Worm (Caenorhabditis elegans): ENCODE data around the gene Y32G9B.1.
A peak's percentile ranks its signal among the peaks of the same experiment; 100 is the strongest.

Gene Y32G9B.1

DNA sequence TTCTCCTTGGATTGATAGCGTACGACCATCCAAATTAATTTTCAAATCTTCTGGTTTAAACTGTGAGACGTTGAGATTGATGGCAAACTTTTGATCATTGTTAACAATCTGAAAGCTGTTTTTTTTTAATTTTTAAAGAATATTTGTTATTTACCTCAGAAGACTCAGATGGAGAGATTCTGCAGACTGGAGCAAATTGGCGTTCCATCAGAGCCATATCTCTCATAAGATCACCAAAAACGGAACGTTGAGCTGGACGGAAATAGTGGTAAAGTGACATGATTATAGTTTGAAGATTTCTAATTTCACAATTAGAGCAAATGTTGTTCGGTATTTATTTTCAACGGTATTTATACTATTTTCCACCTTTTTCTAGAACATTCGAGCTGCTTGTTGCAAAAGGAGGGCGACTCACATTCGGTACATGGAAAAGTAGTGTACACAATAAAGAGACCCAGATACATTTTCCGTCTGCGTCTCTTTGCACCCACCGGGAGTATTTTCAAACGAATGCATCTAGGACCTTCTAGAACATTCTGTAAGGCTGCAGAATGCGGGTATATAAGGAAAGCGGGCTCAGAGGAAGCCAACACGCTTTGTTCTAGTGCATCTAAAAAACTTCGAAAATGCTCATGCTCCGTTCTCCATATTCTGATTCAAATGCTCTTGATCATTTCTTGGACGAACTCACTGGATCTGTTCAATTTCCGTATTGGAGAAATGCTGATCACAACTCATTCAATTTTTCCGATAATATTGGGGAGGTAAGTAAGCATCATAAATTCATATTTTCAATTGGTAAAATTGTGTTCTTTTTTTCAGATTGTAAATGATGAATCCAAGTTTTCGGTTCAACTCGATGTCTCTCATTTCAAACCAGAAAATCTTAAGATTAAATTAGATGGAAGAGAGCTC is 25.0 kb downstream of the Y32G9B.1 start, which contains the start of the genes hsp-16.2 and hsp-16.41:
hsp-16.2 (minus strand) TSS at position 313 of the 915 bp plus-strand sequence.
hsp-16.41 (plus strand) TSS at position 534 of the 915 bp plus-strand sequence.
- TF ChIP-seq mls-2 (tag; optimal IDR thresholded peaks at IDR 0.05) (peak; percentile 46), lin-13 (tag; optimal IDR thresholded peaks at IDR 0.05) (peak; percentile 84), drap-1 (GFP tag; optimal IDR thresholded peaks at IDR 0.05) (peak; percentile 14), nhr-2 (tag; optimal IDR thresholded peaks at IDR 0.05) (peak; percentile 43), ces-1 (GFP tag; optimal IDR thresholded peaks at IDR 0.05) (peak; percentile 30), elt-3 (tag; optimal IDR thresholded peaks at IDR 0.05) (no peak), mep-1 (tag; optimal IDR thresholded peaks at IDR 0.05) (peak; percentile 1), blmp-1 (tag; optimal IDR thresholded peaks at IDR 0.05) (no peak), ham-2 (GFP tag; optimal IDR thresholded peaks at IDR 0.05) (peak; percentile 48), unc-120 (tag; optimal IDR thresholded peaks at IDR 0.05; ENCODE audit: poor library complexity, severe bottlenecking) (peak; percentile 65), pha-4 (tag; optimal IDR thresholded peaks at IDR 0.05) (peak; percentile 56)

- TF ChIP-seq lin-32 (GFP tag; optimal IDR thresholded peaks at IDR 0.05) (no peak), ces-1 (GFP tag; optimal IDR thresholded peaks at IDR 0.05) (no peak), ham-2 (GFP tag; optimal IDR thresholded peaks at IDR 0.05) (no peak), nhr-76 (tag; optimal IDR thresholded peaks at IDR 0.05) (no peak), lsy-2 (tag; optimal IDR thresholded peaks at IDR 0.05) (no peak), sem-2 (GFP tag; optimal IDR thresholded peaks at IDR 0.05) (no peak), nhr-12 (tag; optimal IDR thresholded peaks at IDR 0.05) (no peak), nhr-2 (tag; optimal IDR thresholded peaks at IDR 0.05) (no peak), mls-2 (tag; optimal IDR thresholded peaks at IDR 0.05) (no peak), nhr-237 (tag; optimal IDR thresholded peaks at IDR 0.05) (no peak), lin-13 (tag; optimal IDR thresholded peaks at IDR 0.05) (no peak)
These were observed 25.8 kb downstream of the Y32G9B.1 start for ce11 chrV:1804034-1804542.

DNA sequence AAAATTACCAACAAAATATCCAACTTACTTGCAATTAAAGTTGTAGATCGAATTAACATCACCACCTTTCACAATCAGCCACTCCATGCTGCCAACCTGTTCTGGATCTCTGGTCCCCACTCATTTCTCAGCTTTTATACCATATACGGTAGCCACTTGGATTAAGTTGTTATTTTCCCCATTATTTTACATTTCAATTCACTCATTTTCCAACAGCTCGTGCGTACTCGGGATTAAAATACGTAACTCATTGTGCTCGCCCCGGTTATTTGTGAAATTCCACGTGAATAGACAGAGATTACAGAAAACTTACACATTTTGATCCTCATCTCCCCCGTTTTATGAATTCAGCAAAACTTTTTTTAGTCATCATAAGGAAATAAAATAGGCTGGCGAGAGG is 26.8 kb downstream of the Y32G9B.1 start, which contains the start of gene srt-41:
srt-41 (minus strand) TSS at position 101 of the 400 bp plus-strand sequence.
- no peak for TF ChIP-seq mab-5 (tag; optimal IDR thresholded peaks at IDR 0.05)
- TF ChIP-seq M03D4.4 (tag; optimal IDR thresholded peaks at IDR 0.05), result no peak
- no peak for TF ChIP-seq zip-8 (tag; optimal IDR thresholded peaks at IDR 0.05)

ce11 chrV:1797900-1798299 is 32.0 kb downstream of the Y32G9B.1 start, which contains the start of gene F36H9.10:
Gene F36H9.10, plus strand, starts transcription at chrV:1798200.
- TF ChIP-seq cnd-1 (tag; optimal IDR thresholded peaks at IDR 0.05) (no peak), mep-1 (tag; optimal IDR thresholded peaks at IDR 0.05) (no peak), M03D4.4 (tag; optimal IDR thresholded peaks at IDR 0.05) (no peak), unc-62 (GFP tag; optimal IDR thresholded peaks at IDR 0.05) (no peak), mab-5 (tag; optimal IDR thresholded peaks at IDR 0.05) (no peak), lsy-2 (tag; optimal IDR thresholded peaks at IDR 0.05) (no peak), ceh-83 (GFP tag; optimal IDR thresholded peaks at IDR 0.05) (no peak)

- TF ChIP-seq nhr-2 (tag; optimal IDR thresholded peaks at IDR 0.05), result no peak
These were observed 35.7 kb downstream of the Y32G9B.1 start, which contains the start of gene F36H9.1 for ce11 chrV:1794218-1794617. Gene F36H9.1, plus strand, starts transcription at chrV:1794518.

DNA sequence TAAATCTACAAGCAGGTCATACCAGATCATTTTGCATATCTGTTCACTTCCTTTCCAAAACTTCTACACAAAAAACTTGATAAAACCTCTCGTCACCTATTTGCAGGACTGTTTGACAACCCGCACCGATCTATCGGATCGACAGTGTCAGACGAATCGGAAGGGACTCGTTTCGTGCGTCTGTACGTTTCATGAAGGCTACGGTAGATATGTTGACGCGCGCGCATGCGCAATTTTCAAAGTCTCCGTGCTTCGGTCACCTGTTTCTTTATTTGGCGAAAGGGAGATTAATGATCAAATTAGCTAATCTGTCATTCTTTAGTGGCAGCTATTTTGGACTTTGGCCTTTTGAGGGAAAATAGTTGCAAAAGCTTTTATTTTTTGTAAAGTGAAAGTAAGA is 40.4 kb downstream of the Y32G9B.1 start:
- TF ChIP-seq unc-62 (GFP tag; optimal IDR thresholded peaks at IDR 0.05) (no peak), ceh-39 (tag; optimal IDR thresholded peaks at IDR 0.05) (no peak), flh-1 (GFP tag; optimal IDR thresholded peaks at IDR 0.05) (no peak)

- no peak for TF ChIP-seq elt-3 (tag; optimal IDR thresholded peaks at IDR 0.05)
- TF ChIP-seq sptf-1 (tag; optimal IDR thresholded peaks at IDR 0.05), result no peak
These were observed 41.7 kb downstream of the Y32G9B.1 start, which contains the start of gene F36H9.2 for ce11 chrV:1788157-1788556. Gene F36H9.2, plus strand, starts transcription at chrV:1788457.

All from whole organism, mixed stage, embryonic.